Worm (Caenorhabditis elegans): Measurements from ENCODE around the gene ttr-51.

The ttr-51 gene

DNA sequence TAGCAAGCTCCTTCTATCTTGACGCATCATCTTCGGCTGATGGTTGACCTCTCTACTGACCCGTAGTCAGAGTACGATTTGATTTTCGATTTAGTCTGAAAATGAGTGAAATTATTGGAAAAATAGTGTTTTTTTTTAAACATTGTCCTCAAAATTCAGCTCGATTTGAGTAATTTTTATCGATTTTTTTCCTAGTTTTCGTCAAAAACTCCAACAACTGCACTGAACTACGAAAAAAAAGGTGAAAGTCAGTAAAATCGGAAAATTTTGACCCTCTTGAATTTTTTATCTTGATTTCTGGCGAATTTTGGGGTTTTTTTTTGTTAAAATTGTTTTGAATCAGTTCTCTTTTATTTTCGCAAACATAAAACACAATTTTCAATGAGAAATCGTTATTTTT is 48.1 kb downstream of the ttr-51 start, which contains the start of gene ced-3:
Gene ced-3 (minus strand): TSS at position 101 of the 400 bp plus-strand sequence.
- TF ChIP-seq mdl-1 (tag; optimal IDR thresholded peaks at IDR 0.05) (no peak), ama-1 (optimal IDR thresholded peaks at IDR 0.05) (no peak), ztf-4 (tag; optimal IDR thresholded peaks at IDR 0.05) (no peak), elt-3 (tag; optimal IDR thresholded peaks at IDR 0.05) (no peak), nhr-21 (tag; optimal IDR thresholded peaks at IDR 0.05) (no peak), aly-2 (tag; optimal IDR thresholded peaks at IDR 0.05) (no peak), egl-27 (tag; optimal IDR thresholded peaks at IDR 0.05) (no peak), nhr-10 (tag; optimal IDR thresholded peaks at IDR 0.05) (no peak), zag-1 (tag; optimal IDR thresholded peaks at IDR 0.05) (no peak), lsy-2 (tag; optimal IDR thresholded peaks at IDR 0.05) (no peak), elt-1 (tag; optimal IDR thresholded peaks at IDR 0.05) (no peak), nhr-129 (tag; optimal IDR thresholded peaks at IDR 0.05) (no peak), alr-1 (tag; optimal IDR thresholded peaks at IDR 0.05) (no peak), gmeb-1 (tag; optimal IDR thresholded peaks at IDR 0.05) (no peak), unc-39 (tag; optimal IDR thresholded peaks at IDR 0.05) (no peak)

All from whole organism, L2 larva.